Worm (Caenorhabditis elegans) whole organism, L2 larva: ENCODE measurements around the gene F39G3.5.

Source experiments
- C34F6.9 ChIP-seq: fragments of 150-350 bp; optimal IDR thresholded peaks from 2 replicates; lab custom pipeline; 2014; ENCODE audit warnings: missing biosample characterization, missing genetic modification characterization
- F13H6.1 ChIP-seq: sonication (generic microtip); optimal IDR thresholded peaks from 2 replicates; lab custom pipeline; 2016; ENCODE audit warnings: missing genetic modification characterization, missing compliant biosample characterization
- R02D3.7 ChIP-seq: fragments of 150-350 bp; optimal IDR thresholded peaks from 2 replicates; lab custom pipeline; 2014; ENCODE audit warnings: missing biosample characterization, missing genetic modification characterization
- Y55F3AM.14 ChIP-seq: fragments of 200-800 bp; sonication (Bioruptor generic); optimal IDR thresholded peaks from 2 replicates; lab custom pipeline; 2018; ENCODE audit warnings: mild to moderate bottlenecking, missing genetic modification characterization, missing compliant biosample characterization
- ZK546.5 ChIP-seq: sonication (generic microtip); optimal IDR thresholded peaks from 2 replicates; lab custom pipeline; 2017; ENCODE audit warnings: missing biosample characterization, missing genetic modification characterization
- aly-2 ChIP-seq: fragments of 150-350 bp; optimal IDR thresholded peaks from 2 replicates; lab custom pipeline; 2014; ENCODE audit warnings: missing biosample characterization, missing genetic modification characterization
- blmp-1 ChIP-seq: sonication (generic microtip); optimal IDR thresholded peaks from 2 replicates; lab custom pipeline; 2017; ENCODE audit warnings: missing genetic modification characterization, mild to moderate bottlenecking, missing compliant biosample characterization, antibody characterized with exemption, moderate library complexity; ENCODE audit not compliant: insufficient read depth
- ceh-16 ChIP-seq: fragments of 150-350 bp; optimal IDR thresholded peaks from 2 replicates; lab custom pipeline; 2014; ENCODE audit warnings: missing biosample characterization, missing genetic modification characterization
- ceh-82 ChIP-seq: fragments of 150-350 bp; optimal IDR thresholded peaks from 2 replicates; lab custom pipeline; 2014; ENCODE audit warnings: missing biosample characterization, missing genetic modification characterization
- crh-2 ChIP-seq: sonication (generic microtip); optimal IDR thresholded peaks from 2 replicates; lab custom pipeline; 2017; ENCODE audit warnings: missing biosample characterization, missing genetic modification characterization
- dmd-4 ChIP-seq: sonication (generic microtip); optimal IDR thresholded peaks from 2 replicates; lab custom pipeline; 2017; ENCODE audit warnings: missing biosample characterization, missing genetic modification characterization
- elt-1 ChIP-seq: fragments of 150-350 bp; optimal IDR thresholded peaks from 2 replicates; lab custom pipeline; 2014; ENCODE audit warnings: missing biosample characterization, missing genetic modification characterization
- elt-3 ChIP-seq: sonication (generic microtip); optimal IDR thresholded peaks from 2 replicates; lab custom pipeline; 2017; ENCODE audit warnings: missing biosample characterization, missing genetic modification characterization
- gmeb-1 ChIP-seq: fragments of 150-350 bp; optimal IDR thresholded peaks from 2 replicates; lab custom pipeline; 2014; ENCODE audit warnings: missing biosample characterization, missing genetic modification characterization
- lin-11 ChIP-seq: fragments of 150-350 bp; sonication (generic microtip); optimal IDR thresholded peaks from 2 replicates; lab custom pipeline; 2014; ENCODE audit warnings: missing biosample characterization, missing genetic modification characterization, inconsistent platforms, mixed read lengths
- lin-13 ChIP-seq: fragments of 150-350 bp; optimal IDR thresholded peaks from 2 replicates; lab custom pipeline; 2014; ENCODE audit warnings: missing biosample characterization, missing genetic modification reagents, missing genetic modification characterization
- lin-39 ChIP-seq: fragments of 150-350 bp; optimal IDR thresholded peaks from 2 replicates; lab custom pipeline; 2014; ENCODE audit warnings: missing biosample characterization, missing genetic modification reagents, missing genetic modification characterization
- lsy-2 ChIP-seq, 2 experiments: fragments of 150-350 bp in 1 of 2; sonication (generic microtip) in 1 of 2; optimal IDR thresholded peaks; 2 replicates each; lab custom pipeline; 2014 to 2017; ENCODE audit warnings: missing biosample characterization in 2 of 2, missing genetic modification characterization in 2 of 2
- mab-5 ChIP-seq: fragments of 150-350 bp; optimal IDR thresholded peaks from 2 replicates; lab custom pipeline; 2014; ENCODE audit warnings: missing biosample characterization, missing genetic modification characterization
- nhr-10 ChIP-seq: sonication (generic microtip); optimal IDR thresholded peaks from 2 replicates; lab custom pipeline; 2017; ENCODE audit warnings: missing biosample characterization, missing genetic modification characterization
- nhr-129 ChIP-seq: fragments of 150-350 bp; optimal IDR thresholded peaks from 2 replicates; lab custom pipeline; 2014; ENCODE audit warnings: missing biosample characterization, missing genetic modification characterization
- nhr-21 ChIP-seq: fragments of 150-350 bp; optimal IDR thresholded peaks from 2 replicates; lab custom pipeline; 2014; ENCODE audit warnings: missing biosample characterization, missing genetic modification characterization
- nhr-23 ChIP-seq: fragments of 150-350 bp; optimal IDR thresholded peaks from 2 replicates; lab custom pipeline; 2014; ENCODE audit warnings: missing biosample characterization, missing genetic modification reagents, missing genetic modification characterization
- nhr-237 ChIP-seq: fragments of 150-350 bp; optimal IDR thresholded peaks from 2 replicates; lab custom pipeline; 2014; ENCODE audit warnings: missing biosample characterization, missing genetic modification characterization
- nhr-25 ChIP-seq: fragments of 150-350 bp; sonication (generic microtip); optimal IDR thresholded peaks from 3 replicates; lab custom pipeline; 2014; ENCODE audit warnings: missing biosample characterization, missing genetic modification characterization
- nhr-6 ChIP-seq: fragments of 150-350 bp; optimal IDR thresholded peaks from 2 replicates; lab custom pipeline; 2014; ENCODE audit warnings: missing biosample characterization, missing genetic modification characterization
- nhr-77 ChIP-seq: fragments of 150-350 bp; optimal IDR thresholded peaks from 2 replicates; lab custom pipeline; 2014; ENCODE audit warnings: missing biosample characterization, missing genetic modification characterization
- sem-4 ChIP-seq: fragments of 150-350 bp; optimal IDR thresholded peaks from 2 replicates; lab custom pipeline; 2014; ENCODE audit warnings: missing biosample characterization, missing genetic modification reagents, missing genetic modification characterization
- sma-3 ChIP-seq: sonication (generic microtip); optimal IDR thresholded peaks from 2 replicates; lab custom pipeline; 2016; ENCODE audit warnings: missing genetic modification reagents, missing genetic modification characterization, missing compliant biosample characterization
- sma-9 ChIP-seq, 2 experiments: fragments of 150-350 bp in 1 of 2; sonication (generic microtip) in 1 of 2; optimal IDR thresholded peaks; 2 replicates each; lab custom pipeline; 2014 to 2016; ENCODE audit warnings: missing genetic modification characterization in 2 of 2, mild to moderate bottlenecking in 1 of 2, missing biosample characterization in 1 of 2, missing compliant biosample characterization in 1 of 2, missing genetic modification reagents in 1 of 2, moderate library complexity in 1 of 2
- snpc-4 ChIP-seq: fragments of 150-350 bp; optimal IDR thresholded peaks from 2 replicates; lab custom pipeline; 2014; ENCODE audit warnings: missing biosample characterization, missing genetic modification characterization
- unc-39 ChIP-seq: fragments of 150-350 bp; optimal IDR thresholded peaks from 2 replicates; lab custom pipeline; 2014; ENCODE audit warnings: missing biosample characterization, missing genetic modification characterization
- unc-55 ChIP-seq: fragments of 150-350 bp; sonication (generic microtip); optimal IDR thresholded peaks from 3 replicates; lab custom pipeline; 2014; ENCODE audit warnings: missing biosample characterization, missing genetic modification reagents, missing genetic modification characterization
- unc-62 ChIP-seq: fragments of 150-350 bp; optimal IDR thresholded peaks from 2 replicates; lab custom pipeline; 2014; ENCODE audit warnings: missing biosample characterization, missing genetic modification reagents, missing genetic modification characterization
- zag-1 ChIP-seq: fragments of 150-350 bp; optimal IDR thresholded peaks from 2 replicates; lab custom pipeline; 2014; ENCODE audit warnings: missing biosample characterization, missing genetic modification characterization
- ztf-1 ChIP-seq: fragments of 200-800 bp; sonication (Bioruptor generic); conservative IDR thresholded peaks from 2 replicates; pipeline ENCODE4 v1.3.6; 2022; ENCODE audit warnings: missing genetic modification characterization, missing compliant biosample characterization
- ztf-11 ChIP-seq: sonication (generic microtip); optimal IDR thresholded peaks from 2 replicates; lab custom pipeline; 2017; ENCODE audit warnings: missing biosample characterization, missing genetic modification characterization
- ztf-4 ChIP-seq: fragments of 150-350 bp; optimal IDR thresholded peaks from 2 replicates; lab custom pipeline; 2014; ENCODE audit warnings: missing biosample characterization, missing genetic modification characterization

Gene F39G3.5

ce11 chrV:4722314-4722713, at the start of gene F39G3.5:
F39G3.5 (plus strand) TSS chrV:4722614.
- TF ChIP-seq lsy-2 (tag; optimal IDR thresholded peaks at IDR 0.05; lab: Kevin White, UChicago) = no peak
- TF ChIP-seq sem-4 (tag; lab: Kevin White, UChicago) = no peak
- no peak for TF ChIP-seq blmp-1 (tag; lab: Kevin White, UChicago)
- no peak for TF ChIP-seq ztf-1 (GFP tag; lab: Robert Waterston, UW)
- no peak for TF ChIP-seq unc-62 (GFP tag; lab: Kevin White, UChicago)
- TF ChIP-seq R02D3.7 = no peak

- no peak for TF ChIP-seq unc-55 (GFP tag; lab: Kevin White, UChicago)
- no peak for TF ChIP-seq unc-62 (GFP tag; lab: Kevin White, UChicago)
- no peak for TF ChIP-seq unc-39
- no peak for TF ChIP-seq ceh-16 (tag; lab: Kevin White, UChicago)
- TF ChIP-seq, all 48 proteins: peak for 0
Observed at ce11 chrV:4674506-4674905, 47.9 kb upstream of the F39G3.5 start, which contains the start of gene K03B4.8. K03B4.8 (minus strand) TSS chrV:4674606.

DNA sequence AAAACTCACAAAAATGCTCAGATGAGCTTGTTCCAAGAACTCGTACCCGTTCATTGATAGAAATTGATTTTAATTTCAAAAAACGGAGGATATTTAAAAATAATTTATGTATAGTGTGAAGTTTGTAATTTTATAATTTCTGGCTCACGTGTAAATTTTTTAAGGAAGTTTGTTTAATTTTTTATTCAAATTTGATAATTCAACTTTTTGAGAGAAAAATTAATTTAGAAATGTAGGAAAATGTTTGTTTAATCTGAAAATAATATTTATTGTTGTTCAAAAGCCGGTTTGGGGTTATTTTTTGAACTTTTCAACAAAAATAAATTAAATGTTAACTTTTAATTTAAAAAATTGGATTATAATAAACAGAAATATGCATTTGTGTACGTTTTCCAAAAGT, 46.3 kb upstream of the F39G3.5 start, which contains the start of gene K03B4.6:
TSS of gene K03B4.6 (minus strand) at position 101 of the 400 bp plus-strand sequence.
- TF ChIP-seq nhr-237 (no peak), zag-1 (no peak)

ce11 chrV:4676812-4677211, 45.6 kb upstream of the F39G3.5 start:
- TF ChIP-seq mab-5 (tag; lab: Kevin White, UChicago) = no peak
- TF ChIP-seq nhr-6 (tag; lab: Kevin White, UChicago) = no peak
- TF ChIP-seq lin-11 (tag; lab: Kevin White, UChicago) = no peak
- TF ChIP-seq nhr-25 (tag; lab: Kevin White, UChicago) = no peak
- TF ChIP-seq gmeb-1 (tag; lab: Kevin White, UChicago) = no peak
- no peak for TF ChIP-seq sem-4 (tag; lab: Kevin White, UChicago)
- no peak for TF ChIP-seq unc-62 (GFP tag; lab: Kevin White, UChicago)
- TF ChIP-seq snpc-4 (tag; lab: Kevin White, UChicago) = no peak
- no peak for TF ChIP-seq crh-2
- no peak for TF ChIP-seq nhr-21 (tag; lab: Kevin White, UChicago)
- no peak for TF ChIP-seq nhr-77 (tag; lab: Kevin White, UChicago)
- TF ChIP-seq ztf-1 (GFP tag; lab: Robert Waterston, UW) = no peak
- TF ChIP-seq lin-13 (GFP tag; lab: Kevin White, UChicago) = no peak

DNA sequence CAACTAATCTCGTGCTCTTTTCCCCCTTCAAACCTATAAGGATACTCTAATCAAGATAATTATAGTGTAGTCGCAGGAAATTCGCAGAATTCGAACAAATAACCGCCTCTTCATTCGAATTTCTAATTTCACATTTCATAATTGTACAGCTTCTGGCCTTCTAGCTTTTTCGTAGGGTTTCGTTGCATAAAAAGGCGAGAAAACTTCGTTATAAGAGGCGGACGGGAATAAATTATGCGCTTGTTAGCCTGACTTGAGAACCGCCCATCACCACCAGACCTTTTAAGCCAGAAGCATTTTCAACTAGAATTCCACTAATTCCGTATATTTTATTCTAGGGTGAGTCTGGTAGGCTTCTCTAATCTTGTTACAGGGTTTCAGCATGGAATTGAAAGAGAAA, 40.7 kb upstream of the F39G3.5 start, which contains the start of gene K03B4.4:
TSS of gene K03B4.4 (plus strand) at position 301 of the 400 bp plus-strand sequence.
- no peak for TF ChIP-seq Y55F3AM.14 (GFP tag; lab: Kevin White, UChicago)
- no peak for TF ChIP-seq F13H6.1
- TF ChIP-seq ztf-1 (GFP tag; lab: Robert Waterston, UW) = no peak
- no peak for TF ChIP-seq nhr-6 (tag; lab: Kevin White, UChicago)
- TF ChIP-seq sem-4 (tag; lab: Kevin White, UChicago) = no peak
- TF ChIP-seq dmd-4 = no peak
- TF ChIP-seq unc-62 (GFP tag; lab: Kevin White, UChicago) = no peak
- no peak for TF ChIP-seq nhr-77 (tag; lab: Kevin White, UChicago)
- no peak for TF ChIP-seq lin-39 (tag; lab: Kevin White, UChicago)
- no peak for TF ChIP-seq ztf-4 (tag; lab: Kevin White, UChicago)
- TF ChIP-seq elt-1 (tag; lab: Kevin White, UChicago) = no peak
- TF ChIP-seq sma-3 (GFP tag; lab: Kevin White, UChicago) = no peak
- no peak for TF ChIP-seq nhr-23 (tag; lab: Kevin White, UChicago)
- TF ChIP-seq nhr-10 = no peak
- no peak for TF ChIP-seq lin-11 (tag; lab: Kevin White, UChicago)
- TF ChIP-seq nhr-129 (tag; lab: Kevin White, UChicago) = no peak
- no peak for TF ChIP-seq ztf-11 (tag; lab: Kevin White, UChicago)
- no peak for TF ChIP-seq aly-2 (tag; lab: Kevin White, UChicago)

ce11 chrV:4684137-4684536, 38.3 kb upstream of the F39G3.5 start:
- TF ChIP-seq ZK546.5 (tag; lab: Kevin White, UChicago) (no peak), unc-55 (GFP tag; lab: Kevin White, UChicago) (no peak), lin-39 (tag; lab: Kevin White, UChicago) (no peak), nhr-10 (no peak), ztf-1 (GFP tag; lab: Robert Waterston, UW) (no peak), crh-2 (no peak), ceh-82 (tag; lab: Kevin White, UChicago) (no peak), gmeb-1 (tag; lab: Kevin White, UChicago) (no peak), C34F6.9 (no peak), unc-39 (no peak), F13H6.1 (no peak), lin-11 (tag; lab: Kevin White, UChicago) (no peak), sma-3 (GFP tag; lab: Kevin White, UChicago) (no peak), mab-5 (tag; lab: Kevin White, UChicago) (no peak), zag-1 (no peak), lsy-2 (tag; optimal IDR thresholded peaks at IDR 0.05; lab: Kevin White, UChicago) (no peak), nhr-237 (no peak), sma-9 (GFP tag; optimal IDR thresholded peaks at IDR 0.05; lab: Kevin White, UChicago) (no peak), sma-9 (tag; optimal IDR thresholded peaks at IDR 0.05; lab: Kevin White, UChicago) (no peak), snpc-4 (tag; lab: Kevin White, UChicago) (no peak), elt-3 (tag; lab: Kevin White, UChicago) (no peak)
